Fruit fly (Drosophila melanogaster) whole organism, wandering third instar larva: Measurements from ENCODE around the gene Nup133.

ENCODE experiments used
- CG9705 ChIP-seq: fragments of 200-800 bp; sonication (Bioruptor generic); optimal IDR thresholded peaks from 2 replicates; lab custom pipeline; 2018; ENCODE audit warnings: missing biosample characterization, mild to moderate bottlenecking, missing genetic modification characterization
- Myc ChIP-seq: fragments of >200 bp; optimal IDR thresholded peaks from 2 replicates; lab custom pipeline; 2017
- brk ChIP-seq: fragments of 200-800 bp; sonication (Bioruptor generic); optimal IDR thresholded peaks from 2 replicates; lab custom pipeline; 2016; ENCODE audit warnings: missing biosample characterization, mild to moderate bottlenecking, missing genetic modification characterization
- dl ChIP-seq, 2 experiments: fragments of 175-275, 200-275 bp in 1 of 2; fragments of 200-275 bp in 1 of 2; sonication (Bioruptor generic); optimal IDR thresholded peaks; lab custom pipeline; 2018; ENCODE audit warnings: mild to moderate bottlenecking in 2 of 2, missing biosample characterization in 2 of 2, missing genetic modification characterization in 2 of 2, moderate library complexity in 2 of 2; ENCODE audit not compliant: partially characterized antibody in 2 of 2, insufficient read depth in 1 of 2
- h ChIP-seq: fragments of 200-800 bp; sonication (Bioruptor generic); optimal IDR thresholded peaks from 3 replicates; lab custom pipeline; 2016; ENCODE audit warnings: missing biosample characterization, mild to moderate bottlenecking, missing genetic modification characterization
- pan ChIP-seq: fragments of >200 bp; optimal IDR thresholded peaks from 2 replicates; lab custom pipeline; 2017
- psq ChIP-seq: fragments of 200-800 bp; sonication (Bioruptor generic); optimal IDR thresholded peaks from 3 replicates; lab custom pipeline; 2017; ENCODE audit warnings: missing biosample characterization, mild to moderate bottlenecking, missing genetic modification characterization, moderate library complexity

dm6 chr3R:22720808-22721306 lies 30.4 kb downstream of the Nup133 start, which contains the start of gene wge:
- TF ChIP-seq pan (lab: Kevin White, UChicago): no peak
- no peak for TF ChIP-seq h
- no peak for TF ChIP-seq dl (GFP tag; optimal IDR thresholded peaks at IDR 0.05; lab: Kevin White, UChicago; ENCODE audit: insufficient read depth in 1 of 2, partially characterized antibody in 2 of 2)
- no peak for TF ChIP-seq CG9705 (GFP tag; lab: Kevin White, UChicago)
- TF ChIP-seq Myc: no peak
- no peak for TF ChIP-seq psq (GFP tag; lab: Kevin White, UChicago)
- TF ChIP-seq brk: no peak
